Fruit fly (Drosophila melanogaster) whole organism: ENCODE results near the gene CG42814.

Experiments
- CG8478 ChIP-seq: fragments of >200 bp; optimal IDR thresholded peaks from 2 replicates; lab custom pipeline; 2018; ENCODE audit warnings: inconsistent platforms
- Dll ChIP-seq: fragments of >200 bp; optimal IDR thresholded peaks from 2 replicates; lab custom pipeline; 2017
- EcR ChIP-seq, 2 experiments: fragments of >200 bp; optimal IDR thresholded peaks; 2 replicates each; lab custom pipeline; 2017; ENCODE audit warnings: missing biosample characterization in 2 of 2, missing genetic modification characterization in 2 of 2, missing genetic modification reagents in 2 of 2
- pan ChIP-seq: fragments of >200 bp; optimal IDR thresholded peaks from 2 replicates; lab custom pipeline; 2017

DNA sequence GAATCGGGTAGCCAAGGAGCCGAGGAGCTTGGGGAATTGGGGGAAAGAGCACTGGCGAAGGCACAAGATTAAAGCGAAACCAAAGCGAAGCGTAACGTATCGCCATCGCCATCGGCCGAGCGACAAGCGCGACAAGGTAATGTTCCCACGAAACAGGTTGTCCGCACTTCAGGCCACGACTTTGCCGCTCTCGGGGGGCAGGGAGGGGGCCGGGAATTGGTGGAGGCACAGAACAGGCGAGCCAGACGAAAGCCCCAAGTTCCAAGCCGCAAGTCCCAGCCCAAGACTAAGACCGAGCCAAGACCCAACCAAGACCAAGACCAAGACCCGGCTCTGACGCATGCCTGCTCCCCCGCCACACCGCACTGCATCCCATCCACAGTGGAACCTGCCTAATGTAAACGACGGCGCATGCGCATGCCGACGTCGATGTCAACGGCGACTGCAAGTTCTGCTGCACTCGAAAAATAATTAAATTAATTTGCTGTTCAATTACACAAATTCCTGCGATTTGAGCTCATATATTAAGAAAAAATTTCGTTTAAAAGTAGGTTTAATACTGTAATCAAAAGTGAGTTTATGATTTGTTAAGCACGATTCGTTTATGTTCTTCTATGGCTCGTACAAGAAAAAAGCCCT lies 43.2 kb downstream of the CG42814 start:
- TF ChIP-seq Dll (lab: Kevin White, UChicago) (no peak), EcR (GFP tag; optimal IDR thresholded peaks at IDR 0.05; lab: Kevin White, UChicago) (no peak), CG8478 (lab: Kevin White, UChicago) (no peak), pan (no peak)
